Worm (Caenorhabditis elegans) whole organism, L2 larva: Measurements from ENCODE around the gene duo-1.

ENCODE experiments used
- F13H6.1 ChIP-seq: sonication (generic microtip); optimal IDR thresholded peaks from 2 replicates; lab custom pipeline; 2016; ENCODE audit warnings: missing genetic modification characterization, missing compliant biosample characterization
- unc-39 ChIP-seq: fragments of 150-350 bp; optimal IDR thresholded peaks from 2 replicates; lab custom pipeline; 2014; ENCODE audit warnings: missing biosample characterization, missing genetic modification characterization

DNA sequence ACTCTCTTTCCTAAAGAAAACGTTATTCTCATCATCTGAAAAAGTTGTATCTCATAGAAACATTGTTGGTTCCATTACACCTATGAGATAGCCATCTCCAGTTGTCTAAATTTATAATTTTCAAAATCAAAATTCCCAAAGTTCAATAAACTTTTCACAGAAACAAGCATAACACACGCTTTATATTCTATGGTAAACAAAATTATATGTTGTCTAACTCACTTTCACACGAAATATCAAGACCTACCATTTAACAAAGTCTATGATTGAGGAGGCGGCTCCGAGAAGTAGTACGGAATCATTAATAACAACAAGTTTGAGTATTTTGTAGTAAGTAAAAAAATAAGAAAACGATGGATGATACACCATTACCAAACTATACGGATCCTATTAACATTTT, 44.4 kb downstream of the duo-1 start, which contains the start of gene srx-84:
- TF ChIP-seq unc-39 (tag; lab: Kevin White, UChicago): no peak
- TF ChIP-seq F13H6.1: no peak
